Worm (Caenorhabditis elegans): ENCODE data around the gene eif-3.L.

The eif-3.L gene

DNA sequence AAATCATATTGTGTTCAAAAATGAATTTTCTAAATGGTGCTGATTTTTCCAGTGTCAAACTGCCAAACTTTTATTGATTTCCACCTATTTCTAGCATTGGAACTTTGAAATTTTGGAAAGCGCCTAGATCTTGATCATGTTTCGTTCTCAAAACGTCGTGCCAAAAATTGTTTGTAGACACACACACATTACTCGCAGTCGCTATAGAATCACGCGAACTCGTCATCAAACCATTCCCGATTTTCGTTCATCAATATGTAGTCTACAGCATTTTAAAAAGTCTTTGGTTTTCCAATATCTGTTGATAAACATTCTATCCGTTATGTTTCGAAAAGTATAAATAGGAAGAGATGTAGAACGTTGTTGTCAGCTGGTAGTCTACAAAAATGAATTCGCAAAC is 52.0 kb downstream of the eif-3.L start, which contains the start of the genes C17C3.1 and C17C3.15:
TSS of gene C17C3.1 (plus strand) at position 301 of the 400 bp plus-strand sequence.
TSS of gene C17C3.15 (plus strand) at position 383 of the 400 bp plus-strand sequence.
- TF ChIP-seq madf-6 (GFP tag; IDR thresholded peaks at IDR 0.05), result no peak
- TF ChIP-seq atf-7 (tag; optimal IDR thresholded peaks at IDR 0.05), result no peak
- TF ChIP-seq ztf-28 (GFP tag; IDR thresholded peaks at IDR 0.05), result no peak
- no peak for TF ChIP-seq ztf-26 (tag; optimal IDR thresholded peaks at IDR 0.05)
- no peak for TF ChIP-seq mel-28 (tag; optimal IDR thresholded peaks at IDR 0.05; ENCODE audit: borderline replicate concordance)
- TF ChIP-seq attf-5 (GFP tag; optimal IDR thresholded peaks at IDR 0.05), result no peak
